Worm (Caenorhabditis elegans) whole organism, mixed stage, embryonic: ENCODE measurements around the gene srt-50.

Source experiments
- lin-13 ChIP-seq: fragments of 150-350 bp; optimal IDR thresholded peaks from 2 replicates; lab custom pipeline; 2014; ENCODE audit warnings: missing biosample characterization, missing genetic modification characterization
- lsy-2 ChIP-seq: fragments of 150-350 bp; optimal IDR thresholded peaks from 2 replicates; lab custom pipeline; 2014; ENCODE audit warnings: missing biosample characterization, missing genetic modification characterization
- mep-1 ChIP-seq: fragments of 150-350 bp; optimal IDR thresholded peaks from 2 replicates; lab custom pipeline; 2017; ENCODE audit warnings: missing biosample characterization, missing genetic modification reagents, missing genetic modification characterization, inconsistent platforms
- nhr-2 ChIP-seq: fragments of 150-350 bp; optimal IDR thresholded peaks from 2 replicates; lab custom pipeline; 2014; ENCODE audit warnings: missing biosample characterization, missing genetic modification characterization
- nhr-237 ChIP-seq: fragments of 150-350 bp; optimal IDR thresholded peaks from 2 replicates; lab custom pipeline; 2014; ENCODE audit warnings: missing biosample characterization, missing genetic modification characterization
- unc-62 ChIP-seq: fragments of 150-350 bp; optimal IDR thresholded peaks from 2 replicates; lab custom pipeline; 2014; ENCODE audit warnings: missing biosample characterization, missing genetic modification reagents, missing genetic modification characterization

DNA sequence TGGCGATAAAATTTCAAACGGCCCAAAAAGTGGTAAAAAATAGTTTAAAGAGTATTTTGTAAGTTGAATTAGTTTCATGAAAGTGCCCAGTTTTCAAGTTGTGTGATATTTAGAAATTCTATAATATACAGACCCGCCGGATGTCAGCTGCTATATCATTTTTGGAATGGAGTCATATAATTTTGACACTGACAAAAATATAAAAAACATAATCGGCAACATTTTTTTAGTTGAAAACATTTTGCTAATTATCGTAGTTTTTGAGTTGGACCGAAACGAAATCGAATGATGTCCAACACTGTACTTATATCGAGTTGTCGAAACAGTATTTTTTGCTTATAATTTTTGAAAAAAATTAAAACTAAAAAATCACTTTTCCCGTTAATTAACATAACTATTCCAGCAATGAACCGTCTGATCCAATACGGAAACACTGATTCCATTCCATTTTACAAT lies 28.8 kb downstream of the srt-50 start, which contains the start of gene srt-44:
- TF ChIP-seq nhr-237 (tag; lab: Kevin White, UChicago) (no peak), nhr-2 (tag; lab: Kevin White, UChicago) (no peak), lsy-2 (tag; lab: Kevin White, UChicago) (no peak), mep-1 (tag; lab: Kevin White, UChicago) (no peak), lin-13 (no peak), unc-62 (GFP tag; lab: Kevin White, UChicago) (no peak)
